Fruit fly (Drosophila melanogaster): Measurements from ENCODE around the gene CG7730.
A peak's percentile ranks its signal among the peaks of the same experiment; 100 is the strongest.

Gene CG7730

dm6 chr3L:17004218-17004759 lies 23.0 kb upstream of the CG7730 start (continued):
- TF ChIP-seq Dp (GFP tag; optimal IDR thresholded peaks at IDR 0.05) (no peak), ap (GFP tag; IDR thresholded peaks at IDR 0.05) (peak; percentile 79), CG11398 (GFP tag; optimal IDR thresholded peaks at IDR 0.05) (peak; percentile 87), Nf-YA (GFP tag; IDR thresholded peaks at IDR 0.05) (peak; percentile 46; the same call in 1 of the 2 replicates), CG32532 (GFP tag; IDR thresholded peaks at IDR 0.05) (peak; percentile 87), Hsf (GFP tag; optimal IDR thresholded peaks at IDR 0.05) (peak; percentile 90), CG5180 (GFP tag; optimal IDR thresholded peaks at IDR 0.05) (peak; percentile 76), lola (GFP tag; optimal IDR thresholded peaks at IDR 0.05) (peak in 1 of 3 experiments; percentile 61), tin (GFP tag; optimal IDR thresholded peaks at IDR 0.05) (peak; percentile 83), crc (GFP tag; optimal IDR thresholded peaks at IDR 0.05) (peak; percentile 88), CG32767 (GFP tag; IDR thresholded peaks at IDR 0.05) (peak; percentile 89), CG15601 (tag; optimal IDR thresholded peaks at IDR 0.05) (peak; percentile 54), CG18599 (GFP tag; optimal IDR thresholded peaks at IDR 0.05) (peak; percentile 91), CG5953 (GFP tag; IDR thresholded peaks at IDR 0.05) (peak; percentile 72), Oaz (GFP tag; IDR thresholded peaks at IDR 0.05) (peak; percentile 80), fd64A (GFP tag; optimal IDR thresholded peaks at IDR 0.05) (peak; percentile 2), bbx (GFP tag; IDR thresholded peaks at IDR 0.05; ENCODE audit: partially characterized antibody) (no peak), cg (GFP tag; optimal IDR thresholded peaks at IDR 0.05) (no peak), CG11456 (GFP tag; IDR thresholded peaks at IDR 0.05) (peak; percentile 71), gem (tag; optimal IDR thresholded peaks at IDR 0.05) (peak; percentile 94), H2.0 (GFP tag; IDR thresholded peaks at IDR 0.05) (peak; percentile 68), sr (GFP tag; IDR thresholded peaks at IDR 0.05) (0 out of 3 replicates have a peak, but pooled peaks have one; percentile 19), pfk (GFP tag; optimal IDR thresholded peaks at IDR 0.05) (no peak), hth (optimal IDR thresholded peaks at IDR 0.05) (no peak), CG3995 (GFP tag; optimal IDR thresholded peaks at IDR 0.05) (peak; percentile 7), Six4 (GFP tag; optimal IDR thresholded peaks at IDR 0.05) (peak; percentile 86), al (GFP tag; IDR thresholded peaks at IDR 0.05) (peak; percentile 91), nau (GFP tag; optimal IDR thresholded peaks at IDR 0.05) (peak; percentile 69), crp (GFP tag; optimal IDR thresholded peaks at IDR 0.05) (peak in 1 of 2 experiments; percentile 22), CG12659 (GFP tag; optimal IDR thresholded peaks at IDR 0.05) (peak; percentile 90), Tbp (GFP tag; optimal IDR thresholded peaks at IDR 0.05) (no peak), CG7357 (GFP tag; IDR thresholded peaks at IDR 0.05) (peak; percentile 83), CG11696 (GFP tag; IDR thresholded peaks at IDR 0.05) (peak; percentile 44; the same call in 1 of the 2 replicates), CG15073 (GFP tag; optimal IDR thresholded peaks at IDR 0.05) (peak; percentile 35), Sin3A (optimal IDR thresholded peaks at IDR 0.05) (no peak), ara (GFP tag; IDR thresholded peaks at IDR 0.05) (peak; percentile 31; the same call in 1 of the 2 replicates), CG12071 (GFP tag; optimal IDR thresholded peaks at IDR 0.05) (peak; percentile 72), Hmr (GFP tag; optimal IDR thresholded peaks at IDR 0.05) (peak; percentile 87), CG2129 (GFP tag; IDR thresholded peaks at IDR 0.05; ENCODE audit: partially characterized antibody) (no peak), sna (GFP tag; IDR thresholded peaks at IDR 0.05; ENCODE audit: partially characterized antibody) (no peak), Lhr (GFP tag; optimal IDR thresholded peaks at IDR 0.05) (peak; percentile 60), CG16813 (GFP tag; IDR thresholded peaks at IDR 0.05; ENCODE audit: partially characterized antibody) (no peak), CG7271 (tag; optimal IDR thresholded peaks at IDR 0.05) (no peak), CG15479 (GFP tag; optimal IDR thresholded peaks at IDR 0.05) (no peak), CG13894 (tag; optimal IDR thresholded peaks at IDR 0.05) (peak; percentile 40), CG6272 (GFP tag; IDR thresholded peaks at IDR 0.05) (peak; percentile 79), CG7928 (GFP tag; optimal IDR thresholded peaks at IDR 0.05) (peak; percentile 29), CG11247 (GFP tag; IDR thresholded peaks at IDR 0.05) (peak; percentile 33; the same call in 1 of the 2 replicates), hbn (GFP tag; IDR thresholded peaks at IDR 0.05; ENCODE audit: partially characterized antibody) (no peak), Lim3 (GFP tag; IDR thresholded peaks at IDR 0.05) (peak; percentile 65; the same call in 1 of the 2 replicates)
